Fruit fly (Drosophila melanogaster) whole organism, embryonic: Measurements from ENCODE around the gene CG11951.

Source experiments
- CG10209 ChIP-seq: fragments of 200-800 bp; sonication (Bioruptor generic); optimal IDR thresholded peaks from 3 replicates; lab custom pipeline; 2017; ENCODE audit warnings: missing biosample characterization, mild to moderate bottlenecking, missing genetic modification characterization, missing genetic modification reagents
- CG10431 ChIP-seq: fragments of 200-800 bp; sonication (Bioruptor generic); optimal IDR thresholded peaks from 3 replicates; lab custom pipeline; 2018; ENCODE audit warnings: missing biosample characterization, mild to moderate bottlenecking, missing genetic modification characterization
- CG12236 ChIP-seq: fragments of 200-800 bp; sonication (Bioruptor generic); optimal IDR thresholded peaks from 2 replicates; lab custom pipeline; 2016; ENCODE audit warnings: missing biosample characterization, missing genetic modification characterization
- CG13287 ChIP-seq: fragments of 200-800 bp; sonication (Bioruptor generic); IDR thresholded peaks from 2 replicates; pipeline ENCODE4 v1.3.6; 2022; ENCODE audit warnings: missing biosample characterization, missing genetic modification characterization; ENCODE audit not compliant: partially characterized antibody
- CG13624 ChIP-seq: fragments of 200-800 bp; sonication (Bioruptor generic); optimal IDR thresholded peaks from 2 replicates; lab custom pipeline; 2016; ENCODE audit warnings: missing biosample characterization, missing genetic modification characterization
- CG13775 ChIP-seq: fragments of 200-800 bp; sonication (Bioruptor generic); optimal IDR thresholded peaks from 3 replicates; lab custom pipeline; 2017; ENCODE audit warnings: missing biosample characterization, mild to moderate bottlenecking, missing genetic modification characterization
- CG16813 ChIP-seq: fragments of 200-800 bp; sonication (Bioruptor generic); IDR thresholded peaks from 3 replicates; pipeline ENCODE4 v1.3.6; 2022; ENCODE audit warnings: missing biosample characterization, missing genetic modification characterization; ENCODE audit not compliant: partially characterized antibody
- CG17802 ChIP-seq: fragments of 200-800 bp; sonication (Bioruptor generic); optimal IDR thresholded peaks from 2 replicates; lab custom pipeline; 2018; ENCODE audit warnings: missing biosample characterization, mild to moderate bottlenecking, missing genetic modification characterization, moderate library complexity
- CG18599 ChIP-seq: fragments of 200-800 bp; sonication (Bioruptor generic); optimal IDR thresholded peaks from 3 replicates; lab custom pipeline; 2017; ENCODE audit warnings: missing biosample characterization, missing genetic modification characterization, mild to moderate bottlenecking, moderate library complexity, missing genetic modification reagents
- CG2202 ChIP-seq: fragments of 200-800 bp; sonication (Bioruptor generic); optimal IDR thresholded peaks from 2 replicates; lab custom pipeline; 2018; ENCODE audit warnings: missing biosample characterization, mild to moderate bottlenecking, missing genetic modification characterization
- CG30403 ChIP-seq: fragments of 200-800 bp; sonication (Bioruptor generic); optimal IDR thresholded peaks from 3 replicates; lab custom pipeline; 2016; ENCODE audit warnings: missing biosample characterization, missing genetic modification characterization
- CG30431 ChIP-seq: fragments of 200-800 bp; sonication (Bioruptor generic); optimal IDR thresholded peaks from 2 replicates; lab custom pipeline; 2017; ENCODE audit warnings: missing biosample characterization, missing genetic modification characterization
- CG3163 ChIP-seq: fragments of 200-800 bp; sonication (Bioruptor generic); optimal IDR thresholded peaks from 3 replicates; lab custom pipeline; 2016; ENCODE audit warnings: missing biosample characterization, missing genetic modification characterization
- CG32767 ChIP-seq: fragments of 200-800 bp; sonication (Bioruptor generic); IDR thresholded peaks from 2 replicates; pipeline ENCODE4 v1.3.6; 2022; ENCODE audit warnings: missing biosample characterization, missing genetic modification characterization
- CG3407 ChIP-seq: fragments of 200-800 bp; sonication (Bioruptor generic); optimal IDR thresholded peaks from 2 replicates; lab custom pipeline; 2018; ENCODE audit warnings: missing biosample characterization, mild to moderate bottlenecking, missing genetic modification characterization
- CG4282 ChIP-seq: fragments of 200-800 bp; sonication (Bioruptor generic); optimal IDR thresholded peaks from 2 replicates; lab custom pipeline; 2016; ENCODE audit warnings: missing biosample characterization, missing genetic modification characterization
- CG4617 ChIP-seq: fragments of 200-800 bp; sonication (Bioruptor generic); optimal IDR thresholded peaks from 3 replicates; lab custom pipeline; 2016; ENCODE audit warnings: missing biosample characterization, missing genetic modification characterization, borderline replicate concordance
- CG4820 ChIP-seq: fragments of 200-800 bp; sonication (Bioruptor generic); optimal IDR thresholded peaks from 3 replicates; lab custom pipeline; 2016; ENCODE audit warnings: missing biosample characterization, missing genetic modification characterization
- CG6254 ChIP-seq: fragments of 200-800 bp; sonication (Bioruptor generic); optimal IDR thresholded peaks from 3 replicates; lab custom pipeline; 2017; ENCODE audit warnings: mild to moderate bottlenecking, missing biosample characterization, missing genetic modification reagents, missing genetic modification characterization
- CG6813 ChIP-seq: fragments of 200-800 bp; sonication (Bioruptor generic); optimal IDR thresholded peaks from 2 replicates; lab custom pipeline; 2017; ENCODE audit warnings: missing biosample characterization, missing genetic modification characterization, mild to moderate bottlenecking, moderate library complexity, missing genetic modification reagents
- CG7372 ChIP-seq: fragments of 200-800 bp; sonication (Bioruptor generic); IDR thresholded peaks from 2 replicates; pipeline ENCODE4 v1.3.6; 2022; ENCODE audit warnings: missing biosample characterization, missing genetic modification characterization
- D ChIP-seq, 2 experiments: fragments of 200-800 bp in 1 of 2; fragments of >200 bp in 1 of 2; sonication (Bioruptor generic) in 1 of 2; optimal IDR thresholded peaks; 2 replicates in 1 of 2; 3 replicates in 1 of 2; lab custom pipeline; 2017; ENCODE audit warnings: mild to moderate bottlenecking in 1 of 2, missing biosample characterization in 1 of 2, missing genetic modification characterization in 1 of 2, missing genetic modification reagents in 1 of 2
- Gsc ChIP-seq: fragments of 200-800 bp; sonication (Bioruptor generic); IDR thresholded peaks from 2 replicates; pipeline ENCODE4 v1.3.6; 2022; ENCODE audit warnings: missing biosample characterization, missing genetic modification characterization
- HLH54F ChIP-seq: fragments of 200-800 bp; sonication (Bioruptor generic); optimal IDR thresholded peaks from 3 replicates; lab custom pipeline; 2016; ENCODE audit warnings: missing biosample characterization, missing genetic modification characterization
- Jarid2 ChIP-seq: fragments of 200-800 bp; sonication (Bioruptor generic); optimal IDR thresholded peaks from 3 replicates; lab custom pipeline; 2017; ENCODE audit warnings: mild to moderate bottlenecking, missing biosample characterization, missing genetic modification reagents, missing genetic modification characterization
- NFAT ChIP-seq: fragments of 200-800 bp; sonication (Bioruptor generic); IDR thresholded peaks from 2 replicates; pipeline ENCODE4 v1.3.6; 2022; ENCODE audit warnings: missing biosample characterization, missing genetic modification characterization
- Oaz ChIP-seq: fragments of 200-800 bp; sonication (Bioruptor generic); IDR thresholded peaks from 2 replicates; pipeline ENCODE4 v1.3.6; 2022; ENCODE audit warnings: missing biosample characterization, missing genetic modification characterization
- Opbp ChIP-seq: fragments of 200-800 bp; sonication (Bioruptor generic); IDR thresholded peaks from 3 replicates; pipeline ENCODE4 v1.3.6; 2022; ENCODE audit warnings: missing biosample characterization, missing genetic modification characterization; ENCODE audit not compliant: partially characterized antibody
- Rfx ChIP-seq: fragments of 200-800 bp; sonication (Bioruptor generic); IDR thresholded peaks from 2 replicates; pipeline ENCODE4 v1.3.6; 2022; ENCODE audit warnings: missing biosample characterization, missing genetic modification characterization
- Taf1 ChIP-seq: fragments of 200-800 bp; sonication (Bioruptor generic); IDR thresholded peaks from 2 replicates; pipeline ENCODE4 v1.3.6; 2022; ENCODE audit warnings: missing biosample characterization, missing genetic modification characterization
- Tbp ChIP-seq: fragments of >200 bp; optimal IDR thresholded peaks from 2 replicates; lab custom pipeline; 2018; ENCODE audit warnings: missing biosample characterization, missing genetic modification characterization
- amos ChIP-seq: fragments of 200-800 bp; sonication (Bioruptor generic); IDR thresholded peaks from 2 replicates; pipeline ENCODE4 v1.3.6; 2022; ENCODE audit warnings: missing biosample characterization, missing genetic modification characterization; ENCODE audit not compliant: partially characterized antibody
- ap ChIP-seq: fragments of 200-800 bp; sonication (Bioruptor generic); IDR thresholded peaks from 2 replicates; pipeline ENCODE4 v1.3.6; 2022; ENCODE audit warnings: missing biosample characterization, missing genetic modification characterization
- az2 ChIP-seq: fragments of 200-800 bp; sonication (Bioruptor generic); optimal IDR thresholded peaks from 3 replicates; lab custom pipeline; 2016; ENCODE audit warnings: missing biosample characterization, missing genetic modification characterization
- bab2 ChIP-seq: fragments of 200-800 bp; sonication (Bioruptor generic); optimal IDR thresholded peaks from 2 replicates; lab custom pipeline; 2016; ENCODE audit warnings: missing biosample characterization, missing genetic modification characterization
- cad ChIP-seq: fragments of >200 bp; optimal IDR thresholded peaks from 2 replicates; lab custom pipeline; 2017; ENCODE audit warnings: missing biosample characterization, missing genetic modification characterization
- cas ChIP-seq: fragments of 200-800 bp; sonication (Bioruptor generic); IDR thresholded peaks from 2 replicates; pipeline ENCODE4 v1.3.6; 2022; ENCODE audit warnings: missing biosample characterization, missing genetic modification characterization
- crol ChIP-seq: fragments of 200-800 bp; sonication (Bioruptor generic); IDR thresholded peaks from 2 replicates; pipeline ENCODE4 v1.3.6; 2022; ENCODE audit warnings: missing biosample characterization, missing genetic modification characterization
- crp ChIP-seq, 2 experiments: fragments of 200-800 bp; sonication (Bioruptor generic); optimal IDR thresholded peaks; 2 replicates in 1 of 2; 3 replicates in 1 of 2; lab custom pipeline; 2017; ENCODE audit warnings: missing biosample characterization in 2 of 2, missing genetic modification characterization in 2 of 2, mild to moderate bottlenecking in 1 of 2, moderate library complexity in 1 of 2
- fd102C ChIP-seq: fragments of 200-800 bp; sonication (Bioruptor generic); optimal IDR thresholded peaks from 2 replicates; lab custom pipeline; 2018; ENCODE audit warnings: missing biosample characterization, mild to moderate bottlenecking, missing genetic modification characterization, moderate library complexity
- fd64A ChIP-seq: fragments of 200-800 bp; sonication (Bioruptor generic); optimal IDR thresholded peaks from 3 replicates; lab custom pipeline; 2018; ENCODE audit warnings: missing biosample characterization, mild to moderate bottlenecking, missing genetic modification characterization
- gsb ChIP-seq: fragments of 200-800 bp; sonication (Bioruptor generic); IDR thresholded peaks from 2 replicates; pipeline ENCODE4 v1.3.6; 2022; ENCODE audit warnings: missing biosample characterization, missing genetic modification characterization
- hth ChIP-seq: fragments of >200 bp; optimal IDR thresholded peaks from 2 replicates; lab custom pipeline; 2017; ENCODE audit warnings: inconsistent platforms
- kni ChIP-seq: fragments of 200-800 bp; sonication (Bioruptor generic); optimal IDR thresholded peaks from 3 replicates; lab custom pipeline; 2017; ENCODE audit warnings: mild to moderate bottlenecking, missing biosample characterization, missing genetic modification reagents, missing genetic modification characterization
- nerfin-1 ChIP-seq: fragments of 200-800 bp; sonication (Bioruptor generic); optimal IDR thresholded peaks from 3 replicates; lab custom pipeline; 2019; ENCODE audit warnings: missing biosample characterization, mild to moderate bottlenecking, missing genetic modification characterization, moderate library complexity
- p53 ChIP-seq: fragments of 200-800 bp; sonication (Bioruptor generic); optimal IDR thresholded peaks from 2 replicates; lab custom pipeline; 2016; ENCODE audit warnings: missing biosample characterization, missing genetic modification characterization
- peb ChIP-seq: fragments of 200-800 bp; sonication (Bioruptor generic); IDR thresholded peaks from 2 replicates; pipeline ENCODE4 v1.3.6; 2022; ENCODE audit warnings: missing biosample characterization, missing genetic modification characterization
- pros ChIP-seq: fragments of 200-800 bp; sonication (Bioruptor generic); optimal IDR thresholded peaks from 3 replicates; lab custom pipeline; 2019; ENCODE audit warnings: missing biosample characterization, mild to moderate bottlenecking, missing genetic modification characterization, moderate library complexity
- salm ChIP-seq: fragments of 200-800 bp; sonication (Bioruptor generic); optimal IDR thresholded peaks from 2 replicates; lab custom pipeline; 2018; ENCODE audit warnings: missing biosample characterization, mild to moderate bottlenecking, missing genetic modification characterization
- toy ChIP-seq: fragments of 200-800 bp; sonication (Bioruptor generic); IDR thresholded peaks from 2 replicates; pipeline ENCODE4 v1.3.6; 2022; ENCODE audit warnings: missing biosample characterization, missing genetic modification characterization
- zen ChIP-seq: fragments of 200-800 bp; sonication (Bioruptor generic); optimal IDR thresholded peaks from 3 replicates; lab custom pipeline; 2018; ENCODE audit warnings: missing biosample characterization, mild to moderate bottlenecking, missing genetic modification characterization, moderate library complexity

The CG11951 gene

DNA sequence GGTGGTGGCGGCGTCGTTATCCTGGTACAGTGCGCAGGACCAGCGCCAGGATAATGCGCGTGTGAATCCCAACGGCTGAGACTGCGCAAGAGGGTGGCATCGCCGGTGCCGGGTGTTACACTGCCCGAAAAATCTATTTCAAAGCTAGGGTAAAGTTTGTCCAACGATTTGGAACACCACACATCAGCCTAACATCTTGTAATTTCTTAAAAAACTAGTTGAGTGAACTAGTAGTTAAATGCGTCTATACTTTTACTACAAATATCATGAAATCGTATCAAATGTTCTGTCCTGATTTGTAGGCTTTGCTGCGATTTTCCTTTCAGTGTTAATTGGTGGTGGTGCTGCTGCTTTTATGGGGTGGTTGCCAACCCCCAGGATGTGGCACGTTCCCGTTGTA is 26.6 kb upstream of the CG11951 start (continued):
- peak; percentile 35 for TF ChIP-seq CG6254 (GFP tag; lab: Kevin White, UChicago)
- TF ChIP-seq CG4617 (GFP tag; lab: Kevin White, UChicago): no peak
- no peak for TF ChIP-seq crol (GFP tag; lab: Robert Waterston, UW)
- TF ChIP-seq p53: no peak
- TF ChIP-seq CG4820: peak; percentile 8
- no peak for TF ChIP-seq CG7372 (GFP tag; lab: Robert Waterston, UW)
- peak; percentile 24 for TF ChIP-seq CG13775 (GFP tag; lab: Kevin White, UChicago)
- TF ChIP-seq toy (GFP tag; lab: Robert Waterston, UW): no peak
- TF ChIP-seq gsb (GFP tag; lab: Robert Waterston, UW): no peak
- TF ChIP-seq Tbp: no peak
- peak; percentile 25 for TF ChIP-seq CG3407 (GFP tag; lab: Kevin White, UChicago)
- peak; percentile 0 for TF ChIP-seq kni (GFP tag; lab: Kevin White, UChicago)
- no peak for TF ChIP-seq ap (GFP tag; lab: Robert Waterston, UW)
- no peak for TF ChIP-seq CG13287 (GFP tag; lab: Robert Waterston, UW)
- no peak for TF ChIP-seq HLH54F (GFP tag; lab: Kevin White, UChicago)
- TF ChIP-seq CG3163 (GFP tag; lab: Kevin White, UChicago): no peak
- no peak for TF ChIP-seq crp (GFP tag; optimal IDR thresholded peaks at IDR 0.05; lab: Kevin White, UChicago)
- no peak for TF ChIP-seq CG6813 (GFP tag; lab: Kevin White, UChicago)
- TF ChIP-seq pros (GFP tag; lab: Kevin White, UChicago): no peak
- no peak for TF ChIP-seq CG32767 (GFP tag; lab: Robert Waterston, UW)
- no peak for TF ChIP-seq NFAT
- no peak for TF ChIP-seq D (optimal IDR thresholded peaks at IDR 0.05; lab: Kevin White, UChicago)
- peak; percentile 46 for TF ChIP-seq D (GFP tag; optimal IDR thresholded peaks at IDR 0.05; lab: Kevin White, UChicago)
- no peak for TF ChIP-seq CG12236 (GFP tag; lab: Kevin White, UChicago)
- TF ChIP-seq fd64A: no peak
- TF ChIP-seq CG30403 (GFP tag; lab: Kevin White, UChicago): no peak
- peak; percentile 35 for TF ChIP-seq CG30431
- TF ChIP-seq zen (tag; lab: Kevin White, UChicago): no peak
- no peak for TF ChIP-seq Jarid2 (GFP tag; lab: Kevin White, UChicago)
- TF ChIP-seq salm (tag; lab: Kevin White, UChicago): no peak
- 0 out of 2 replicates have a peak, but pooled peaks have one; percentile 10 for TF ChIP-seq peb (GFP tag; lab: Robert Waterston, UW)
- peak; percentile 31 for TF ChIP-seq az2 (GFP tag; lab: Kevin White, UChicago)
- no peak for TF ChIP-seq cas (GFP tag; lab: Robert Waterston, UW)
- TF ChIP-seq CG2202 (tag; lab: Kevin White, UChicago): peak; percentile 45
- TF ChIP-seq CG13624 (GFP tag; lab: Kevin White, UChicago): no peak
- TF ChIP-seq Gsc (GFP tag; lab: Robert Waterston, UW): no peak
- TF ChIP-seq Oaz (GFP tag; lab: Robert Waterston, UW): no peak
- peak; percentile 44 for TF ChIP-seq bab2
- no peak for TF ChIP-seq CG10209 (GFP tag; lab: Kevin White, UChicago)
- no peak for TF ChIP-seq nerfin-1 (tag; lab: Kevin White, UChicago)
- no peak for TF ChIP-seq fd102C (GFP tag; lab: Kevin White, UChicago)
- TF ChIP-seq CG16813 (GFP tag; lab: Robert Waterston, UW): no peak
- peak; percentile 3 for TF ChIP-seq CG17802 (tag; lab: Kevin White, UChicago)
- no peak for TF ChIP-seq amos (GFP tag; lab: Robert Waterston, UW)
- TF ChIP-seq CG10431: no peak
- TF ChIP-seq CG4282 (GFP tag; lab: Kevin White, UChicago): no peak
- TF ChIP-seq Rfx: no peak
- TF ChIP-seq cad (GFP tag; lab: Kevin White, UChicago): no peak
- no peak for TF ChIP-seq hth (lab: Kevin White, UChicago)
- no peak for TF ChIP-seq Opbp
- TF ChIP-seq Taf1 (GFP tag; lab: Robert Waterston, UW): no peak
- TF ChIP-seq CG18599: peak; percentile 21
